Fruit fly (Drosophila melanogaster): ENCODE data around the gene Dic2.

dm6 chr3R:20509377-20509776, 8.2 kb upstream of the Dic2 start:
- TF ChIP-seq CG15710 (tag; optimal IDR thresholded peaks at IDR 0.05) = no peak
- no peak for TF ChIP-seq Snoo (tag; optimal IDR thresholded peaks at IDR 0.05)
- TF ChIP-seq CG17806 (tag; optimal IDR thresholded peaks at IDR 0.05) = no peak
- no peak for TF ChIP-seq CG8159 (tag; optimal IDR thresholded peaks at IDR 0.05)
